Worm (Caenorhabditis elegans): ENCODE results near the gene nspe-7.

DNA sequence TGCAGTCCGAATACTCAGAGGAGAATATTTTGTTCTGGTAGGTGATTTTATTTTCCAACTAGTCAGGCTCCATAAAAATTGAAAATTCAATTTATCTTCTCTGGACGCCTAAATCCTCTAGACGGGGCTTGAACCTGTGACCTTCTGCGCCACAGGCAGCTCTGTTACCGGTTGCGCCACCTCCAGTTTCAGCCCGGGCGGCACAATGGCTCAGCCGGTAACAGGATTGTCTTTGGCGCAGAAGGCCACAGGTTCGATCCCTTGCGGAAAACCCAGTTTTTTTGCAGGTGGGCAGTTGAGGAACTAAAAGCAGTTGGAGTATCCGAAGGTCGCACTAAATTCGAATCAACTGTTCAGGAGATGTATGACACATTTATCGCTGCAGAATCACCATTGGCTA lies 42.9 kb downstream of the nspe-7 start:
- TF ChIP-seq ama-1 (optimal IDR thresholded peaks at IDR 0.05) = no peak
- no peak for TF ChIP-seq nfya-1 (tag; optimal IDR thresholded peaks at IDR 0.05)
- TF ChIP-seq sox-4 (tag; optimal IDR thresholded peaks at IDR 0.05) = no peak
- no peak for TF ChIP-seq dve-1 (tag; optimal IDR thresholded peaks at IDR 0.05)
- TF ChIP-seq nhr-232 (tag; optimal IDR thresholded peaks at IDR 0.05) = no peak

Measured in whole organism, late embryonic.